Worm (Caenorhabditis elegans): ENCODE data around the gene taf-6.1.

The taf-6.1 gene

DNA sequence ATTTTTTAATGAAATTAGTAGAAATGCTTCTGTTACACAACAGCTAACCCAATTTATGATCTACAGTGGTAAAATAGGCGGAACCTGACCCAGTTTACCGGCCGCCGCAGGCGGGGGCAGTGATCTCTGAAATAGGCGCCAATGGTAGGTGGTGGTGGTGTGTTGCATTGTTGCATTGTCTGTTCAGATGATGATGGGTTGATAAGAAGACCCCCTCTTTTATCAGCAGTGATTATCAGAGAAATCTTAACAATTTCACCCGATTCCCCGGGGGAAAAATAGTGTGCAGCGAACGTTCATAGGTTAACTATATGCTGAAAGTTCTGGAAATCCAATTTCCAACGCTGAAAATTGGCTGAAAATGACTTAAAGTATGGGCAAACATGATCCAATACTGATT, 10.8 kb downstream of the taf-6.1 start:
- TF ChIP-seq ceh-36 (tag; optimal IDR thresholded peaks at IDR 0.05) = no peak
- TF ChIP-seq tbx-11 (GFP tag; IDR thresholded peaks at IDR 0.05) = no peak
- no peak for TF ChIP-seq hmg-4 (GFP tag; optimal IDR thresholded peaks at IDR 0.05)
- no peak for TF ChIP-seq aly-1 (tag; optimal IDR thresholded peaks at IDR 0.05)
- no peak for TF ChIP-seq tra-4 (tag; optimal IDR thresholded peaks at IDR 0.05)
- TF ChIP-seq sea-1 (GFP tag; conservative IDR thresholded peaks at IDR 0.05) = no peak

DNA sequence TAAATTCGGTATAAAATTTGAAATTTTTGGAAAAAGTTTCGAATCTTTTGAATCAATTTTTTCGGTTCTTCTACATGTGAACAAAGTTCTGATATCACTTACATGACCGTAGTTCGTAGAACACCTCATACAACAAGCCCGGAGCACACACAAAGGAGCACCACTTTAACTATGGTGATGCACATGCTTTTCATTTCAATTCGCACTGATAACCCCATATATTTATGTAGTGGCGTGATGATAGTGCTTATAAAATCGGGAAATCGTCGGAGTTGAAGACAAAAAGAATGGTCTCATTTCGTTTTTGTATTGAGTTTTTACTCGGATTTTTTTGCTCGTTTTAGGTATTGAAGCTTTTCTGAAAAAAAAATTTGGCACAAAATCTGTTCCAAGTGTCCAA, 12.9 kb downstream of the taf-6.1 start, which contains the start of gene W09B6.4:
Gene W09B6.4 (minus strand): TSS at position 151 of the 400 bp plus-strand sequence.
- TF ChIP-seq tbx-37 (GFP tag; conservative IDR thresholded peaks at IDR 0.05) (no peak), hmg-4 (GFP tag; optimal IDR thresholded peaks at IDR 0.05) (no peak), aly-1 (tag; optimal IDR thresholded peaks at IDR 0.05) (no peak), tra-4 (tag; optimal IDR thresholded peaks at IDR 0.05) (no peak), ets-7 (tag; optimal IDR thresholded peaks at IDR 0.05) (no peak), scrt-1 (GFP tag; IDR thresholded peaks at IDR 0.05) (no peak), pes-1 (GFP tag; IDR thresholded peaks at IDR 0.05) (no peak), B0310.2 (tag; optimal IDR thresholded peaks at IDR 0.05) (no peak), flt-1 (GFP tag; IDR thresholded peaks at IDR 0.05) (no peak)

DNA sequence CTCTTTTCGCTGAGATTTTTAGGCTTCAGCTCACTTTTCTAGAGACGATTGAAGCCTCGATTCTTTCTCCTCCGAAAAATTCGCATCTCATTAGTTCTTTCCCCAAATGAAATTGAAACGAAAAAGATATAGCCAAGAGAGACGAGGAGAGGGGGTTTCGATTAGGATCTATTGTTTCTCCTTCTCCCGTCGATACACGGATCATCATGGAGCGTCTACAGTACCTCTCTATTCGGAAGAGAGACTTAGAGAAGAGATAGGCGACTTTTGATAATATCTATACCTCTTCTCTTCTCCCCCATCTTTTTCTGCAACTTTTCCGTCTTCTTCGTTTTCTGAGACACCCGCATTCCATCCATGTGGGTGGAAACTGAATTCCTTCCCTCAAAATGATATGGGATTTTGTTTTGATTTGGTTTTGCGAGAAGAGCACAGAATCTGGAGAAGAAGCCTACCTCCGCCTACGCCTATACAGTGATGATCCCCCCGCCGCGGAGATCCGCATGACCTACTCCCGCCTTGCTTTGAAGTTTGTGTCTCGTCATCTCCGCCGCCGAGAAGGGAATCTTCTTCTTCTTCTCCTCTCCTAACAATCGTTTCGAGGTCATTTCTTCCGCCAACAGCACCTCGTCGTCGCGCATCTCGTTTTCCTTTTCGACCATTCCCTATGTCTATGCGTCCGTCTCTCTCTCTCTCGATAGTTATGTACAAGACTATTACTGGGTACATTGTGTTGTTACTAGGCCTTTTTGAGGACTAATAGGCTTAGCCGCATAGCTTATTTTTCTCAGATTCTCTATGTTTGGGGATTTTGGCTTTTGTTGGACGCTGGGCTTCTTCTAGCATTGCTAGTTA, 14.2 kb downstream of the taf-6.1 start:
- TF ChIP-seq F13C5.2 (tag; optimal IDR thresholded peaks at IDR 0.05) = no peak
- TF ChIP-seq tra-4 (tag; optimal IDR thresholded peaks at IDR 0.05) = no peak
- TF ChIP-seq B0310.2 (tag; optimal IDR thresholded peaks at IDR 0.05) = no peak
- no peak for TF ChIP-seq sea-1 (GFP tag; conservative IDR thresholded peaks at IDR 0.05)
- no peak for TF ChIP-seq flt-1 (GFP tag; IDR thresholded peaks at IDR 0.05)
- no peak for TF ChIP-seq hmg-4 (GFP tag; optimal IDR thresholded peaks at IDR 0.05)
- TF ChIP-seq tbx-37 (GFP tag; conservative IDR thresholded peaks at IDR 0.05) = no peak
- TF ChIP-seq tbx-11 (GFP tag; IDR thresholded peaks at IDR 0.05) = no peak
- no peak for TF ChIP-seq ceh-36 (tag; optimal IDR thresholded peaks at IDR 0.05)
- TF ChIP-seq hmbx-1 (tag; optimal IDR thresholded peaks at IDR 0.05) = no peak

DNA sequence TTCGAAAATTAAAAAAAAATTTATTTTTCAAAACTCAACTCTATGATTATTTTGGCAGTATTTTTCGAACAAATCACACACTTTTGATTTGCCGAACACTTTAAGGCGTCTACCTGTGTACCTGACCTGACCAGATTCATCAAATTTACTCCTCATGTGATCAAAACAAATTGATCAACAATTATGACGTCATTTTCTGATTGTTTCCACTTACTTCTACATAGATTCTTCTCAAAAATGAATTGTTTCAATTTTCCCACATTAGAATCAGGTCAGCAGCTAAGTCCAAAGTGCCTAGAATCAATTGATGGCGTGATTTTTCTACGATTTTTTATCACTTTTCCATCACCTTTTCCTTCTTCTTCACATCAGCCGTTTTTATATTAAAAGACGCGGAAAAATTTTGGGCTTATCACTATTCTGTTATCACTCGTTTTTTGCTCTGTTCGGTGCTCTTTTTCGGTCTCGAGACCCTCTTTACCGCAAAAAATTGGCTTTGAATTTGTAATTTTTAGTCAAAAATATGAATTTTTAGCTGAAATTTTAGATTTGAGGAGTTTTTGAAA, 15.5 kb downstream of the taf-6.1 start:
- TF ChIP-seq hnd-1 (tag; optimal IDR thresholded peaks at IDR 0.05) = no peak

DNA sequence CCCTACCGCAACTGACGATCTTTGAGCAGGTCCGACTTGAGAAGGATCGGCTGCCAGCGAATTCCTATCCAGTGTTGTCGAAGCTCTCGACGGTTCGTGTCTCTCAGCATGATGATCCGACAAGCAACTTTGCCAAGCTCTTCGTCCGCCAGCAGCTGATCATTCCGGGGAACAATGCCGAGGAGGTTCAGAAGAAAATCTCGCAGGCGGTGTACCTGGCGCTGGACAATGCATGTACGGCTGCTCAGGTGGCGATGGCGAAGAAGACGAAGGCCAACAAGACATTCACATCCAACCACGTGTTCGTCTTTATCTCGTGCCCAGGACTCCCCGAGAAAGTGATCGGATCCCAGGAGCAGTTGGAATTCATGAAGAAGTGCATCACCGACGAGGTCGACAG, 21.6 kb downstream of the taf-6.1 start:
- TF ChIP-seq F13C5.2 (tag; optimal IDR thresholded peaks at IDR 0.05) (no peak), tra-4 (tag; optimal IDR thresholded peaks at IDR 0.05) (no peak), pes-1 (GFP tag; IDR thresholded peaks at IDR 0.05) (no peak), ets-7 (tag; optimal IDR thresholded peaks at IDR 0.05) (no peak), tbx-37 (GFP tag; conservative IDR thresholded peaks at IDR 0.05) (no peak)

DNA sequence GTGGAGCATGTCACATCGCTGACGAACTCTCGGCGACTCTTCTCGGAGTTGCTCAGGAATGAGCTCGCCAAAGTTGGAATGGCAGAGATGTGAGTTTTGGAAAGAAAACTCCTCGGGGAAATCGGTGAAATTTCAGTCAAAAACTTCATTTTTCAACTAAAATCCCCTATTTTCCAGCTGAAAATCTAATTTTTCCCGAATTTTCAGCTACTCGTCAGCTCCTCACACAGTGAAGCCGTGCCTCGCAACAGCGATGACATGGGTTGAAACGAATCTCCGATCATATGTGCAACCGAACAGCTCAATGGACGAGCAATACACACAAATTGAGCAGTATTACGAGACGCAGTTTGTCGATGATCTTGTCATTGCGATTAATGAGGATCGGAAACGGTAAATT, 24.0 kb downstream of the taf-6.1 start:
- TF ChIP-seq ets-7 (tag; optimal IDR thresholded peaks at IDR 0.05) (no peak), scrt-1 (GFP tag; IDR thresholded peaks at IDR 0.05) (no peak), B0310.2 (tag; optimal IDR thresholded peaks at IDR 0.05) (no peak), hmg-4 (GFP tag; optimal IDR thresholded peaks at IDR 0.05) (no peak), hnd-1 (tag; optimal IDR thresholded peaks at IDR 0.05) (no peak), ama-1 (optimal IDR thresholded peaks at IDR 0.05) (no peak)

DNA sequence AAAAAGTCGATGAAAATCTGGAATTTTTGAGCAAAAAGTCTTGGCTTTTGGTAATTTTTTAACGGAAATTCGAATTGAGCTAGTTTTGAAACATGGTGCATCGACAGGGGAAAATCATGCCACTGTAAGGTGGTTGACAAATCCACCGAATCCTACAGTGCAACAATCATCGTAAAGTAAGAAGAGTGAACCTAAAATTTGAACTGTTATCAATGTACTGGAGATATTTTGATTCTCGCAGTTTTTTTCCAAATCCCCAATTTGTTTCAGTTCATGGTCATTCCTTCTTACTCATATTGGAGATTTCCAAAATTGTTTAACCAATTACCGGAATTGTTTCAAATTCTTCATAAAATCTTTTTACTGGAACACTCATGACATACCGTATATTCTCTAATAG, 25.0 kb downstream of the taf-6.1 start:
- TF ChIP-seq tbx-37 (GFP tag; conservative IDR thresholded peaks at IDR 0.05) (no peak), sea-1 (GFP tag; conservative IDR thresholded peaks at IDR 0.05) (no peak), hmg-4 (GFP tag; optimal IDR thresholded peaks at IDR 0.05) (no peak), ceh-13 (GFP tag; optimal IDR thresholded peaks at IDR 0.05) (no peak), tbx-11 (GFP tag; IDR thresholded peaks at IDR 0.05) (no peak), ets-7 (tag; optimal IDR thresholded peaks at IDR 0.05) (no peak), flt-1 (GFP tag; IDR thresholded peaks at IDR 0.05) (no peak), hnd-1 (tag; optimal IDR thresholded peaks at IDR 0.05) (no peak), hmbx-1 (tag; optimal IDR thresholded peaks at IDR 0.05) (no peak)

DNA sequence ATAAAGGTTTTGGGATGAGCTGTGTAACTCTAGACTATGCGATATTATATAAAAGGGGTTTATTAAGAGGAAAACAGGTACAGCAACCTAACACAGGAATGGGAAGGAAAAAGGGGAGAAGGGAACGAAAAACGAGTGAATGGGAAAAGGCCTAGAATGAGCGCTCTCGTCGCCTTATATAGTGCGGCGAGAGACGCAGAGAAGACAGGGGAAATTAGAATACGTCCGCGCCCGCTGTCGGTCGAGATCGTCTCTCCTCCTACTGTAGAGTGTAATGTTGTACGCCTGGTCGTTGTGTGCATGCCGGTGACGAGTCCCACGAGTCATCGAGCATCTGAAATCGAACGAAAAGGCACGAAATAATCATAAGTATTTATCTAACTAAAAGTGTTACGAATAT, 25.5 kb downstream of the taf-6.1 start:
- TF ChIP-seq tbx-11 (GFP tag; IDR thresholded peaks at IDR 0.05) = no peak
- TF ChIP-seq tbx-37 (GFP tag; conservative IDR thresholded peaks at IDR 0.05) = no peak
- no peak for TF ChIP-seq ama-1 (optimal IDR thresholded peaks at IDR 0.05)
- TF ChIP-seq scrt-1 (GFP tag; IDR thresholded peaks at IDR 0.05) = 0 out of 2 replicates have a peak, but pooled peaks have one; percentile 13
- peak; percentile 34; the same call in 1 of the 2 replicates for TF ChIP-seq flt-1 (GFP tag; IDR thresholded peaks at IDR 0.05)

DNA sequence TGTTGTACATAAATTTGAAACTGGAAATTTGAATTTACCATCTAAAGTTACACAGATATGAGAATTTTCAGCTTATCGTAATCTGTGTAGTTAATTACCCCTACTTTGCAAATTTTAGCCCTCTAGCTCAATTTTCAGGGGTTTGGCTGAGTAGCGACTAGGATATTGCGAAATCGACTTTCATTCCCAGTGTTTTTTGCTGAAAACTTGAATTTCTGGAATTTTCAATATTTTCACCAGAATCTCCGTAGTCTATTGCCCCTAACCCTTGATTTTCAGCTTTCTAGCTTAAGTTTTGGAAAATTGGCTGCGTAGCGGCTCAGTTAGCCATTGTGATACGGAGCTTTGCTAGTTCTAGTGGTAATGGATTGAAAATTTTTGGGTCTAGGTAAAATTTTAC, 29.4 kb downstream of the taf-6.1 start:
- TF ChIP-seq tbx-37 (GFP tag; conservative IDR thresholded peaks at IDR 0.05) (no peak), ceh-36 (tag; optimal IDR thresholded peaks at IDR 0.05) (no peak), F13C5.2 (tag; optimal IDR thresholded peaks at IDR 0.05) (no peak), tra-4 (tag; optimal IDR thresholded peaks at IDR 0.05) (no peak)

Data from whole organism, early embryonic.